Fruit fly (Drosophila melanogaster): Measurements from ENCODE around the gene soti.
A peak's percentile ranks its signal among the peaks of the same experiment; 100 is the strongest.

The soti gene

dm6 chr3R:14361741-14362232 lies 19.7 kb downstream of the soti start, which contains the start of gene Dnaaf5:
TSS of gene Dnaaf5 (minus strand) at chr3R:14361786.
- TF ChIP-seq vri (GFP tag; optimal IDR thresholded peaks at IDR 0.05) (peak; percentile 75), Ets96B (tag; optimal IDR thresholded peaks at IDR 0.05) (no peak), cyc (GFP tag; optimal IDR thresholded peaks at IDR 0.05) (peak; percentile 24), Smox (GFP tag; optimal IDR thresholded peaks at IDR 0.05) (no peak), eg (GFP tag; IDR thresholded peaks at IDR 0.05) (no peak), CG8632 (GFP tag; optimal IDR thresholded peaks at IDR 0.05) (no peak), lz (GFP tag; optimal IDR thresholded peaks at IDR 0.05) (no peak), CG4318 (GFP tag; optimal IDR thresholded peaks at IDR 0.05) (no peak), CG10669 (GFP tag; optimal IDR thresholded peaks at IDR 0.05) (no peak), CG9139 (GFP tag; optimal IDR thresholded peaks at IDR 0.05) (no peak), CG15336 (GFP tag; IDR thresholded peaks at IDR 0.05) (0 out of 2 replicates have a peak, but pooled peaks have one; percentile 8), CG11762 (GFP tag; optimal IDR thresholded peaks at IDR 0.05; ENCODE audit: insufficient read depth) (no peak), Hr39 (GFP tag; optimal IDR thresholded peaks at IDR 0.05) (peak; percentile 9), CG3032 (tag; optimal IDR thresholded peaks at IDR 0.05) (no peak), CG34406 (GFP tag; optimal IDR thresholded peaks at IDR 0.05) (no peak), CG1621 (tag; optimal IDR thresholded peaks at IDR 0.05) (no peak), CG11294 (GFP tag; IDR thresholded peaks at IDR 0.05) (no peak), Hr4 (GFP tag; optimal IDR thresholded peaks at IDR 0.05) (no peak), Sox14 (GFP tag; optimal IDR thresholded peaks at IDR 0.05) (peak; percentile 65), dac (GFP tag; optimal IDR thresholded peaks at IDR 0.05) (no peak), fd85E (GFP tag; optimal IDR thresholded peaks at IDR 0.05) (no peak), CG3919 (GFP tag; optimal IDR thresholded peaks at IDR 0.05) (peak; percentile 56), net (GFP tag; optimal IDR thresholded peaks at IDR 0.05) (no peak), fkh (GFP tag; optimal IDR thresholded peaks at IDR 0.05) (peak; percentile 83), CG32006 (GFP tag; optimal IDR thresholded peaks at IDR 0.05) (no peak), OdsH (GFP tag; optimal IDR thresholded peaks at IDR 0.05) (peak; percentile 14), topi (GFP tag; optimal IDR thresholded peaks at IDR 0.05) (peak; percentile 57), Sox15 (GFP tag; optimal IDR thresholded peaks at IDR 0.05) (no peak), CG7368 (GFP tag; optimal IDR thresholded peaks at IDR 0.05) (no peak), Hr38 (GFP tag; optimal IDR thresholded peaks at IDR 0.05) (no peak), ss (GFP tag; optimal IDR thresholded peaks at IDR 0.05) (no peak), Sox102F (GFP tag; optimal IDR thresholded peaks at IDR 0.05) (peak; percentile 52), CG6854 (GFP tag; optimal IDR thresholded peaks at IDR 0.05) (peak; percentile 14), CG8319 (GFP tag; optimal IDR thresholded peaks at IDR 0.05) (no peak), Eip78C (GFP tag) (peak; percentile 44), Blimp-1 (GFP tag; optimal IDR thresholded peaks at IDR 0.05) (no peak), dsx (GFP tag; optimal IDR thresholded peaks at IDR 0.05; ENCODE audit: poor library complexity, severe bottlenecking) (no peak), CG6792 (GFP tag; optimal IDR thresholded peaks at IDR 0.05) (peak; percentile 19), achi (GFP tag; optimal IDR thresholded peaks at IDR 0.05) (no peak), Lpt (GFP tag; optimal IDR thresholded peaks at IDR 0.05) (no peak), Eip93F (GFP tag; optimal IDR thresholded peaks at IDR 0.05) (no peak), CG16779 (tag; optimal IDR thresholded peaks at IDR 0.05) (no peak), pdm3 (GFP tag; optimal IDR thresholded peaks at IDR 0.05) (no peak), Ets21C (GFP tag; optimal IDR thresholded peaks at IDR 0.05) (no peak), esn (GFP tag; optimal IDR thresholded peaks at IDR 0.05) (peak; percentile 63), Eip75B (GFP tag; optimal IDR thresholded peaks at IDR 0.05) (no peak), acj6 (GFP tag; optimal IDR thresholded peaks at IDR 0.05) (no peak), CG31627 (GFP tag; optimal IDR thresholded peaks at IDR 0.05) (peak; percentile 24), CG11902 (GFP tag; optimal IDR thresholded peaks at IDR 0.05) (no peak), CG10631 (GFP tag; optimal IDR thresholded peaks at IDR 0.05) (no peak), Gug (GFP tag; IDR thresholded peaks at IDR 0.05) (no peak), Met (GFP tag; optimal IDR thresholded peaks at IDR 0.05) (peak; percentile 37), fd59A (GFP tag; optimal IDR thresholded peaks at IDR 0.05) (no peak)

Data from whole organism, prepupa.